Worm (Caenorhabditis elegans): Measurements from ENCODE around the gene Y66D12A.16.

The Y66D12A.16 gene

DNA sequence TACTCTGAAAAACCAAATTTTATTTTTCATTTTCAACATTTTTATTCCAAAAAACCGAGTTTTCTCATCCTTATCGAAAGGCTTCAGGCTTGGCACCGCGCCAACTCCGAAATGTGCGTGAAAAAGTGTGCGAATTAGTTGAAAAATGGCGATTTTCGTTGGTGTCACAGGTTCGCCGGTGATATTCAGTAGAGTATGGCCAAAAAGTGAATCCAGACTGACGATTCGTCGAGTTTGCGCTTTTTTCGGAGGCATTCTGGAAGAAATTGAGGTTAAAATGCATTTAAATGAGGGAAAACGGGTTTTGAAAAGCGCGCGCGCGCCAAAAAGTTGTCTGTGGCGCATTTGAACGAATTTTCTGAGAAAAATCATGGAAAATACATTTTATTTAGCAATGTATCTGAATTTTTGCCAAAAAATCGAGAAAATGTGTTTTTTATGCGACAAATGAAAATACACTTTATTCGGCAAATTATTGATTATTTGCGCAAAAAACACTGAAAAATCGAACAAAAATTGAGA is at the start of gene Y66D12A.16, which contains the start of gene such-1:
Gene Y66D12A.16 (plus strand): TSS at position 51 of the 522 bp plus-strand sequence.
Gene such-1 (minus strand): TSS at position 256 of the 522 bp plus-strand sequence.
- TF ChIP-seq scrt-1 (GFP tag; IDR thresholded peaks at IDR 0.05) (no peak), sea-1 (GFP tag; conservative IDR thresholded peaks at IDR 0.05) (no peak), ets-7 (tag; optimal IDR thresholded peaks at IDR 0.05) (no peak), ceh-13 (GFP tag; optimal IDR thresholded peaks at IDR 0.05) (no peak), hmg-4 (GFP tag; optimal IDR thresholded peaks at IDR 0.05) (no peak), tra-4 (tag; optimal IDR thresholded peaks at IDR 0.05) (no peak), ama-1 (optimal IDR thresholded peaks at IDR 0.05) (no peak), aly-1 (tag; optimal IDR thresholded peaks at IDR 0.05) (no peak), tbx-11 (GFP tag; IDR thresholded peaks at IDR 0.05) (no peak), flt-1 (GFP tag; IDR thresholded peaks at IDR 0.05) (no peak), pes-1 (GFP tag; IDR thresholded peaks at IDR 0.05) (no peak), hmbx-1 (tag; optimal IDR thresholded peaks at IDR 0.05) (no peak), ceh-36 (tag; optimal IDR thresholded peaks at IDR 0.05) (no peak), F13C5.2 (tag; optimal IDR thresholded peaks at IDR 0.05) (no peak), B0310.2 (tag; optimal IDR thresholded peaks at IDR 0.05) (no peak), hnd-1 (tag; optimal IDR thresholded peaks at IDR 0.05) (no peak), tbx-37 (GFP tag; conservative IDR thresholded peaks at IDR 0.05) (no peak)

DNA sequence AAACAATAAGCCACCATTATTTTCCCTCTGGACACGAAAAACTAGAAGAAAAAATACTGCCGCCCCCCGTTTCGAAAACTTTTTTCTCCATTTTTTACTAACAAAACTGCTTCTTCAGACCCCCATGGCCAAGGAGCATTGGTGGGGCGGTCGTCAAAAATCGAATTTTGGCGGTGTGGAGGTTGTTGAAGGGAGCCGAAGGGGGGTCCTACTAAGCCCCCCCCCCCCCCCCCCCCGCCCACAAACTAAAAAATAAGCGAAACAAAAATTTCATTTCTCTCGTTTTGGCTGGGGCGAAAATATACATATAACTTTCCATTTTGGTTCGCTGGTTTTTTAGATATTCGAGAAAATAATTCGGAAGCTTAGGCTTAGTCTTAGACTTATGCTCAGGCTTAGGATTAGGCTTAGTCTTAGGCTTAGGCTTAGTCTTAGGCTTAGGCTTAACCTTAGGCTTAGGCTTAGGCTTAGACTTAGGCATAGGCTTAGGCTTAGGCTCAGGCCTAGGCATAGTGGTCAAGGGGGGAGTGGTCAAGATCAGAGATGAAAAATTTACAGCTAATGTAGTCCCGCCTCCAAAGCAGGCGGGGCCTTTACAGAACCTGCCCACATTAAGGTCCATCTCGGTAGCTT is 48.6 kb upstream of the Y66D12A.16 start:
- TF ChIP-seq ceh-36 (tag; optimal IDR thresholded peaks at IDR 0.05), result peak; percentile 79
- TF ChIP-seq aly-1 (tag; optimal IDR thresholded peaks at IDR 0.05), result no peak
- no peak for TF ChIP-seq tra-4 (tag; optimal IDR thresholded peaks at IDR 0.05)
- no peak for TF ChIP-seq scrt-1 (GFP tag; IDR thresholded peaks at IDR 0.05)

DNA sequence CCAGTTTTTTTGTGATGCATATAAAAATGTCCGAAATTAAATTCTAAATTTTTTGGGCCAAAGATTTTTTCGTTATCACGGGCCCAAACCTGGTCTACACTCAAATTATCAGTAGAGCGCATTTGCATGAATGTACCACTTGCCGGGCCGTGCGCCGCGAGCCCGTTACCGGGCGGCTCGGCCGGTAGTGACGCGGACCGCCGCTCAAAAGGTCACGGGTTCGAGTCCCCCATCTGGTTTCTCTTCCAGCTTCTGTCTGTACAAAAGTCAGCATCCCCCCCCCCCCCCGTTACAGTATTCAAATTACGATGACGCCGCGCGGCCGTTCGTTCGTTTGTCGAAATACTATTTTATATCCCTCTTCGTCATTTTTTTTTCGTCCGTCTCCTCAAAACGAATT is 46.0 kb upstream of the Y66D12A.16 start:
- no peak for TF ChIP-seq tbx-11 (GFP tag; IDR thresholded peaks at IDR 0.05)
- TF ChIP-seq ama-1 (optimal IDR thresholded peaks at IDR 0.05), result no peak
- TF ChIP-seq hnd-1 (tag; optimal IDR thresholded peaks at IDR 0.05), result no peak
- no peak for TF ChIP-seq pes-1 (GFP tag; IDR thresholded peaks at IDR 0.05)
- TF ChIP-seq flt-1 (GFP tag; IDR thresholded peaks at IDR 0.05), result no peak
- no peak for TF ChIP-seq tbx-37 (GFP tag; conservative IDR thresholded peaks at IDR 0.05)
- TF ChIP-seq scrt-1 (GFP tag; IDR thresholded peaks at IDR 0.05), result peak; percentile 31; the same call in 1 of the 2 replicates
- no peak for TF ChIP-seq hmg-4 (GFP tag; optimal IDR thresholded peaks at IDR 0.05)

DNA sequence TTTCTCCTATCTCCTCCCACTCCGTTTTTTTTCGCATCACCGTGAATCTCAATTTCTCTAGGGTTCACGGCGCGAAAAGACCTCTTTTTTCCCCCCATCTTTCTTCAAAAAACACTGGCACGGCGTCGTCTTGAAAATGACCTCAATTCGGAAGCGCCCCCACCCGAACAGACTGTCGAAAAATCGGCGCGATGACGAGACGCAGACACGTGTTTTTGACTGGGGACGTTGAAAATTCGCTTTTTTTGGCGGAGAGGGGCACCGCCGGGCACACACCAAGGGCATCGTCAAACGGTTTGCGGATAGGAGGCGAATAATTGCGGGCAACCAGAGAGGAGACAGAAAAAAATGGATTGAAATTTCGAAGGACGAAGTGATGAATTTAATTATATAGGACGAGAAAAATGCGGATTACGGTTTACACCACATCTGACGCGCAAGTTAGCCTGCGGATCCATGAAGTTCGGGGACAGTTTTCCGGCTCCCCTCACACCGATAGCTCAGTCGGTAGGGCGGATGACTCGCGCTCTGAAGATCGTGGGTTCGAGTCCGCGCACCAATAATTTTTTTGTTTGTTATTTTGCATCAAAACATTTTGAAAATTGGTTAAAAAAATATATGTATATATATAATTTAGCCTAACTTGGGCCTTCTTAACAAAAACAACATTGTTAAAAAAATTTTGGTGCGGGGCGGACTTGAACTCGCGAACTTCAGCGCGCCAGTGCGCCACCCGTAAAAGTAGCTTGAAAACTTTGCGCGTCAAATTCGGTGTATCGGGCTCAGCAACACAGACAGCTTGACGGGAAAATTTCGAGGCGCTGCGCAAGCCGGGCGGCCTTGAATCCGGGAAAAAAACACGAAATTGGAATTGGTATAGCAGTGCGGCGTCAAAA is 44.6 kb upstream of the Y66D12A.16 start:
- no peak for TF ChIP-seq tra-4 (tag; optimal IDR thresholded peaks at IDR 0.05)
- no peak for TF ChIP-seq sea-1 (GFP tag; conservative IDR thresholded peaks at IDR 0.05)
- TF ChIP-seq B0310.2 (tag; optimal IDR thresholded peaks at IDR 0.05), result no peak
- TF ChIP-seq ceh-13 (GFP tag; optimal IDR thresholded peaks at IDR 0.05), result no peak

DNA sequence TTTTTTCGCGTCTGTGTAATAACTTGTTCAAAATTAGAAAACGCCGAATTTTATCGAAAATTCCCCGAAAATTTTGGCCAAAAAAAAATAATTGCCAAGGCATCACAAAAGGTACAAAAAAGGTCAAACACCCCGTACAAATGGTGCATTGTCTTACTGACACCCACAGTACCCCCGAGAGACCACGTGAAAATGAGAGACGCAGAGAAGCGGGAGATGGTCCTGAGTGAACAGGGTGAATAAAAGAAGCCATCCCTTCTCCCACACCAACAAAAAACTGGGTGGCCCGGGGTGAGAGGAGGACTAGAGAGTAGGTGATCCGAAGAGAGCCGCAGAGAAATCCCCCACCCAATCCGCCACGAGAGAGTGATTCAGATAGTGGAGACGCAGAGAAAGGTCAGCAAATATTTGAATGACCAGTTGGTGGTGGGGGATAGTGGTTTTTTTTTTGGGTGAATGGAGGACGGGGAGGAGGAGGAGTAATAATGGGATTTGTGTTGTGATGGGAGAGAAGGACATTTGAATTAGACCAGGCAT is 42.0 kb upstream of the Y66D12A.16 start:
- no peak for TF ChIP-seq aly-1 (tag; optimal IDR thresholded peaks at IDR 0.05)

DNA sequence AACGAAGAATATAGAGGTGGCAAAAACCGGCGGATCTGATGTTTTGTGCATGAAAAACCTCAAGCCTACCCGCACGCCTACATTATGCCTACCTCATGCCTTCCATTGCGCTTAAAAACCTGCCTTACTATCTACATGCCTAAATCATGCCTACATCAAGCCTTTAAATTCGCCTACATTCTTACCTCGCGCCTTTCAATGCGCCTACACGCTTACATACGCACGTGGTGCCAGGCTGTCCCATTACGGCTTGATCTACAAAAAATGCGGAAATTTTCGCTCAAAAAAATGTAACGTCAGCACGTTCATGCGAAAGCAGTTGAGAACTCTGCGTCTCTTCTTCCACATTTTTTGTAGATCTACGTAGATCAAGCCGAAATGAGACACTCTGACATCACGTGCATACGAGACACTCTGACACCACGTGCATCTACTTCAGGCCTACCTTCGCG is 39.2 kb upstream of the Y66D12A.16 start, which contains the start of gene fbxa-220:
Gene fbxa-220 (minus strand): TSS at position 51 of the 452 bp plus-strand sequence.
- no peak for TF ChIP-seq tbx-11 (GFP tag; IDR thresholded peaks at IDR 0.05)

DNA sequence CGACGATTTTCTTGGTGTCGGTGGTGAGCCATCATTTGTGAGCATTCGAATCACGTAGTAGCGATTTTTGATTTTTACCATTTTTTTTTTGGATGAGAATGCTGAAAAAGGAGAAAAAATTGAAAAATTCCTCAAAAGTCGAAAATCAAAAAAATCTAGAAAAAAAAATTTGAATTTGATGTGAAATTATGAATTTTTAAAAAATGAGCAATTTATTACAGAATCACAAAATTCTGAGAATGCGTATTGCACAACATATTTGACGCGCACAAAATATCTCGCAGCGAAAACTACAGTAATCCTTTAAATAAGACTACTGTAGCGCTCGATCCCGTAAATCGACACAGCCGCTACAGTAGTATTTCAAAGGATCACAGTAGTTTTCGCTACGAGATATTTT is 36.1 kb upstream of the Y66D12A.16 start, which contains the start of gene popl-5:
Gene popl-5 (minus strand): TSS at position 101 of the 400 bp plus-strand sequence.
- no peak for TF ChIP-seq hmg-4 (GFP tag; optimal IDR thresholded peaks at IDR 0.05)
- TF ChIP-seq B0310.2 (tag; optimal IDR thresholded peaks at IDR 0.05), result no peak
- TF ChIP-seq aly-1 (tag; optimal IDR thresholded peaks at IDR 0.05), result no peak
- TF ChIP-seq ceh-13 (GFP tag; optimal IDR thresholded peaks at IDR 0.05), result no peak
- no peak for TF ChIP-seq F13C5.2 (tag; optimal IDR thresholded peaks at IDR 0.05)
- TF ChIP-seq hnd-1 (tag; optimal IDR thresholded peaks at IDR 0.05), result no peak
- TF ChIP-seq flt-1 (GFP tag; IDR thresholded peaks at IDR 0.05), result no peak

DNA sequence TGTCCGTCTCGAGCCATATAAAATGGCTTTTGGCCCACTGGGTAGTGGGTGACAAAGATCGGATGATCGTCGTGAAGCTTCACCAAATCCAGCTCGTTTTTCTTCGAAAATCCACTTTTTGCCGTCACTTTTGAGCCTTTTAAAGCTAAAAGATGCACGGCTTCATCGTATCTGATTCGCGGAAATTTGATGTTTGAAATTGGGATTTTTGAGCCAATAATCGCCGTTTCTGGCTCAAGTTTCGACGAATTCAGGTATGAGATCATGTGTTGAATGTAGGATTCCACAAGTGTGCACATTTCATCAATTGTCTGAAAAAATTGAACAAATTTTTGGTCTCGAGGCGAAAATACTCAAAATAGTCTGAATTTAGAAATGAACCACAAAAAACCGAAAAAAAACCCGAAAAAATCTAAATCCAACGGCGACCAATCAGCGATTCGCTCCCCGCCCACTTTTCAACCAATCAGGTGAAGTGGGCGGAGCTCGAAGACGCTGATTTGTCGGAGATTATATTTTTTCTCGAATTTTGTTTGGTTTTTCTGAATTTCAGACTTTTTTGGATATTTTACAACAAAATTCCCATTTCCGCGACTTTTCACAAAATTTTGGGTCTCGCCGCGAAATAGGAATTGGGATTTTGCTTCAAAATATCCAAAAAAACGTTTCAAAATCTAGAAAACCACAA is 34.5 kb upstream of the Y66D12A.16 start:
- TF ChIP-seq tbx-37 (GFP tag; conservative IDR thresholded peaks at IDR 0.05) (no peak), tra-4 (tag; optimal IDR thresholded peaks at IDR 0.05) (no peak), ceh-36 (tag; optimal IDR thresholded peaks at IDR 0.05) (no peak), B0310.2 (tag; optimal IDR thresholded peaks at IDR 0.05) (no peak), ets-7 (tag; optimal IDR thresholded peaks at IDR 0.05) (no peak), F13C5.2 (tag; optimal IDR thresholded peaks at IDR 0.05) (no peak), ama-1 (optimal IDR thresholded peaks at IDR 0.05) (no peak), tbx-11 (GFP tag; IDR thresholded peaks at IDR 0.05) (no peak), aly-1 (tag; optimal IDR thresholded peaks at IDR 0.05) (no peak)
